Worm (Caenorhabditis elegans): ENCODE measurements around the gene twk-28.

DNA sequence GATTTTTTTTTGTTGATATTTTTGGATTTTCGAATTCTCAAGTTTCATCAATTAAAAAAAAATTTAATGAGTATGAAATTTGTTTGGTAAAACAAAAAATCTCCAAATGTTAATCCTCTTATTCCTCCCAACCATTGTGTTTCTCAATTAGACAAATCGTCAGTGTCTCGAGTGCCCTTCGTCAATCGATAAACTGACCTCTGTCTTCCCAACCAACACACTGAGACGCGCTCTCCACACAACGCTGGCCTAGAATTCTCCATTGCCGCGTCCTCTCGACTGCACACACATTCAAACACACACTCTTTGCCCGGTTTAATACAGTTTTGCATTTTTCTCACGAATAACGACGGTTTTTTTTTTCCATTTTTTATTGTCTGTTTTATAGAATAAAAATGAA is 24.4 kb downstream of the twk-28 start, which contains the start of gene taf-11.1:
- no peak for TF ChIP-seq W03F9.2 (tag; optimal IDR thresholded peaks at IDR 0.05)
- no peak for TF ChIP-seq him-1 (tag; optimal IDR thresholded peaks at IDR 0.05)
